Fruit fly (Drosophila melanogaster) whole organism: ENCODE results near the gene IntS10.

Source experiments
- CG8478 ChIP-seq: fragments of >200 bp; optimal IDR thresholded peaks from 2 replicates; lab custom pipeline; 2018; ENCODE audit warnings: inconsistent platforms
- Dll ChIP-seq: fragments of >200 bp; optimal IDR thresholded peaks from 2 replicates; lab custom pipeline; 2017
- pan ChIP-seq: fragments of >200 bp; optimal IDR thresholded peaks from 2 replicates; lab custom pipeline; 2017

dm6 chr3L:3778463-3778862 is 28.0 kb upstream of the IntS10 start:
- TF ChIP-seq Dll (lab: Kevin White, UChicago) (no peak), pan (lab: Kevin White, UChicago) (no peak), CG8478 (no peak)
